Worm (Caenorhabditis elegans) whole organism, L4/young adult: ENCODE data around the gene C09E9.1.

Experiments used
- W03F9.2 ChIP-seq: fragments of 150-350 bp; optimal IDR thresholded peaks from 2 replicates; lab custom pipeline; 2014; ENCODE audit warnings: missing biosample characterization, missing genetic modification characterization
- dao-5 ChIP-seq: sonication (generic microtip); optimal IDR thresholded peaks from 2 replicates; lab custom pipeline; 2016; ENCODE audit warnings: missing genotype, missing genetic modification characterization, moderate library complexity, missing compliant biosample characterization
- him-1 ChIP-seq: sonication (generic microtip); optimal IDR thresholded peaks from 2 replicates; lab custom pipeline; 2016; ENCODE audit warnings: missing genotype, missing genetic modification reagents, missing genetic modification characterization, missing compliant biosample characterization

- TF ChIP-seq W03F9.2 (tag; lab: Kevin White, UChicago) (no peak), him-1 (no peak), dao-5 (tag; lab: Kevin White, UChicago) (no peak)
These were observed 35.7 kb downstream of the C09E9.1 start for ce11 chrIV:1310337-1310736.
